Worm (Caenorhabditis elegans) whole organism, early embryonic: ENCODE measurements around the gene eff-1.

Experiments
- ama-1 ChIP-seq: fragments of 150-350 bp; optimal IDR thresholded peaks from 2 replicates; lab custom pipeline; 2014
- ets-7 ChIP-seq: sonication (generic microtip); optimal IDR thresholded peaks from 2 replicates; lab custom pipeline; 2016; ENCODE audit warnings: missing genotype, missing genetic modification characterization, missing compliant biosample characterization
- flt-1 ChIP-seq: fragments of 200-800 bp; sonication (Bioruptor generic); IDR thresholded peaks from 2 replicates; pipeline ENCODE4 v1.3.6; 2022; ENCODE audit warnings: missing genetic modification characterization, missing compliant biosample characterization
- hmg-4 ChIP-seq: fragments of 200-800 bp; sonication (Bioruptor generic); optimal IDR thresholded peaks from 2 replicates; lab custom pipeline; 2018; ENCODE audit warnings: mild to moderate bottlenecking, missing genetic modification characterization, missing compliant biosample characterization
- scrt-1 ChIP-seq: fragments of 200-800 bp; sonication (Bioruptor generic); IDR thresholded peaks from 2 replicates; pipeline ENCODE4 v1.3.6; 2022; ENCODE audit warnings: missing genetic modification characterization, missing compliant biosample characterization

- TF ChIP-seq hmg-4 (GFP tag; lab: Kevin White, UChicago) (no peak), ets-7 (tag; lab: Kevin White, UChicago) (no peak), ama-1 (lab: Kevin White, UChicago) (no peak), scrt-1 (GFP tag; lab: Robert Waterston, UW) (no peak), flt-1 (GFP tag; lab: Robert Waterston, UW) (no peak)
These were observed at the start of gene eff-1 for ce11 chrII:8346384-8346783.
